Worm (Caenorhabditis elegans) whole organism, young adult: ENCODE data around the gene ugt-36.

Experiments used
- B0019.2 ChIP-seq: fragments of 200-800 bp; sonication (Bioruptor generic); conservative IDR thresholded peaks from 2 replicates; pipeline ENCODE4 v1.3.6; 2022; ENCODE audit warnings: missing genetic modification reagents, missing genetic modification characterization, missing compliant biosample characterization
- B0035.1 ChIP-seq: sonication (generic microtip); optimal IDR thresholded peaks from 2 replicates; lab custom pipeline; 2016; ENCODE audit warnings: missing genetic modification characterization, mild to moderate bottlenecking, missing compliant biosample characterization, missing genotype, missing genetic modification reagents
- C06A6.2 ChIP-seq: fragments of 200-800 bp; sonication (Bioruptor generic); conservative IDR thresholded peaks from 2 replicates; pipeline ENCODE4 v1.3.6; 2022; ENCODE audit warnings: missing genetic modification characterization, missing compliant biosample characterization
- F22D6.2 ChIP-seq: sonication (generic microtip); optimal IDR thresholded peaks from 2 replicates; lab custom pipeline; 2016; ENCODE audit warnings: mild to moderate bottlenecking, missing genetic modification characterization, missing compliant biosample characterization
- F23B12.7 ChIP-seq: sonication (generic microtip); optimal IDR thresholded peaks from 2 replicates; lab custom pipeline; 2017; ENCODE audit warnings: missing genetic modification characterization, mild to moderate bottlenecking, missing compliant biosample characterization, antibody characterized with exemption, moderate library complexity; ENCODE audit not compliant: insufficient read depth
- F33H1.4 ChIP-seq: fragments of 200-800 bp; sonication (Bioruptor generic); IDR thresholded peaks from 2 replicates; pipeline ENCODE4 v1.3.6; 2022; ENCODE audit warnings: missing genetic modification reagents, missing genetic modification characterization, missing compliant biosample characterization
- K11D2.4 ChIP-seq: fragments of 200-800 bp; sonication (Bioruptor generic); IDR thresholded peaks from 2 replicates; pipeline ENCODE4 v1.3.6; 2022; ENCODE audit warnings: missing genetic modification reagents, missing genetic modification characterization, missing compliant biosample characterization
- K12H6.12 ChIP-seq: fragments of 200-800 bp; sonication (Bioruptor generic); optimal IDR thresholded peaks from 2 replicates; lab custom pipeline; 2018; ENCODE audit warnings: mild to moderate bottlenecking, missing genetic modification characterization, missing compliant biosample characterization
- Y53F4B.3 ChIP-seq: fragments of 200-800 bp; sonication (Bioruptor generic); IDR thresholded peaks from 2 replicates; pipeline ENCODE4 v1.3.6; 2022; ENCODE audit warnings: missing genetic modification reagents, missing genetic modification characterization, missing compliant biosample characterization
- Y53G8AR.9 ChIP-seq: fragments of 200-800 bp; sonication (Bioruptor generic); conservative IDR thresholded peaks from 2 replicates; pipeline ENCODE4 v1.3.6; 2022; ENCODE audit warnings: missing genetic modification reagents, missing genetic modification characterization, missing compliant biosample characterization
- Y67H2A.10 ChIP-seq: fragments of 200-800 bp; sonication (Bioruptor generic); conservative IDR thresholded peaks from 2 replicates; pipeline ENCODE4 v1.3.6; 2022; ENCODE audit warnings: missing genetic modification reagents, missing genetic modification characterization, missing compliant biosample characterization
- aptf-2 ChIP-seq: fragments of 200-800 bp; sonication (Bioruptor generic); conservative IDR thresholded peaks from 2 replicates; pipeline ENCODE4 v1.3.6; 2022; ENCODE audit warnings: missing genetic modification reagents, missing genetic modification characterization, missing compliant biosample characterization
- bed-2 ChIP-seq: fragments of 200-800 bp; sonication (Bioruptor generic); IDR thresholded peaks from 2 replicates; pipeline ENCODE4 v1.3.6; 2022; ENCODE audit warnings: missing genetic modification reagents, missing genetic modification characterization, missing compliant biosample characterization
- cebp-1 ChIP-seq, 2 experiments: fragments of 200-800 bp in 1 of 2; sonication (Bioruptor generic) in 1 of 2; sonication (generic microtip) in 1 of 2; IDR thresholded peaks in 1 of 2; optimal IDR thresholded peaks in 1 of 2; 2 replicates each; pipeline versions ENCODE4 v1.3.6 to Lab custom; 2017 to 2022; ENCODE audit warnings: missing compliant biosample characterization in 2 of 2, missing genetic modification characterization in 2 of 2, mild to moderate bottlenecking in 1 of 2, missing genetic modification reagents in 1 of 2, moderate library complexity in 1 of 2
- cebp-2 ChIP-seq: fragments of 200-800 bp; sonication (Bioruptor generic); IDR thresholded peaks from 2 replicates; pipeline ENCODE4 v1.3.6; 2022; ENCODE audit warnings: missing genetic modification characterization, missing compliant biosample characterization
- dpff-1 ChIP-seq: sonication (generic microtip); optimal IDR thresholded peaks from 2 replicates; lab custom pipeline; 2017; ENCODE audit warnings: mild to moderate bottlenecking, missing genetic modification characterization, missing compliant biosample characterization
- efl-1 ChIP-seq: fragments of 150-350 bp; optimal IDR thresholded peaks from 2 replicates; lab custom pipeline; 2014; ENCODE audit warnings: missing biosample characterization, missing genetic modification reagents, missing genetic modification characterization
- gei-17 ChIP-seq: fragments of 200-800 bp; sonication (Bioruptor generic); optimal IDR thresholded peaks from 2 replicates; lab custom pipeline; 2018; ENCODE audit warnings: mild to moderate bottlenecking, missing genetic modification characterization, missing compliant biosample characterization
- lag-1 ChIP-seq: fragments of 200-800 bp; sonication (Bioruptor generic); IDR thresholded peaks from 2 replicates; pipeline ENCODE4 v1.3.6; 2022; ENCODE audit warnings: missing genetic modification reagents, missing genetic modification characterization, missing compliant biosample characterization
- lin-26 ChIP-seq: fragments of 200-800 bp; sonication (Bioruptor generic); IDR thresholded peaks from 2 replicates; pipeline ENCODE4 v1.3.6; 2022; ENCODE audit warnings: missing genetic modification reagents, missing genetic modification characterization, missing compliant biosample characterization
- lin-40 ChIP-seq: sonication (generic microtip); optimal IDR thresholded peaks from 2 replicates; lab custom pipeline; 2016; ENCODE audit warnings: missing genetic modification characterization, mild to moderate bottlenecking, missing compliant biosample characterization, missing genotype, missing genetic modification reagents
- lsl-1 ChIP-seq: fragments of 200-800 bp; sonication (Bioruptor generic); optimal IDR thresholded peaks from 2 replicates; lab custom pipeline; 2018; ENCODE audit warnings: mild to moderate bottlenecking, missing genetic modification characterization, moderate library complexity, missing compliant biosample characterization
- madf-3 ChIP-seq: fragments of 200-800 bp; sonication (Bioruptor generic); IDR thresholded peaks from 2 replicates; pipeline ENCODE4 v1.3.6; 2022; ENCODE audit warnings: missing genetic modification reagents, missing genetic modification characterization, missing compliant biosample characterization
- nfya-2 ChIP-seq: fragments of 200-800 bp; sonication (Bioruptor generic); IDR thresholded peaks from 2 replicates; pipeline ENCODE4 v1.3.6; 2022; ENCODE audit warnings: missing genetic modification reagents, missing genetic modification characterization, missing compliant biosample characterization
- nhr-179 ChIP-seq: sonication (generic microtip); optimal IDR thresholded peaks from 2 replicates; lab custom pipeline; 2016; ENCODE audit warnings: mild to moderate bottlenecking, missing genetic modification characterization, missing compliant biosample characterization
- nhr-80 ChIP-seq: sonication (generic microtip); optimal IDR thresholded peaks from 2 replicates; lab custom pipeline; 2016; ENCODE audit warnings: missing genetic modification characterization, missing compliant biosample characterization
- rcor-1 ChIP-seq: fragments of 200-800 bp; sonication (Bioruptor generic); IDR thresholded peaks from 2 replicates; pipeline ENCODE4 v1.3.6; 2022; ENCODE audit warnings: missing genetic modification reagents, missing genetic modification characterization, missing compliant biosample characterization
- snpc-1.3 ChIP-seq: sonication (generic microtip); optimal IDR thresholded peaks from 2 replicates; lab custom pipeline; 2017; ENCODE audit warnings: missing genetic modification characterization, mild to moderate bottlenecking, missing compliant biosample characterization, antibody characterized with exemption, moderate library complexity, missing genotype, missing genetic modification reagents; ENCODE audit not compliant: insufficient read depth
- somi-1 ChIP-seq: fragments of 200-800 bp; sonication (Bioruptor generic); optimal IDR thresholded peaks from 2 replicates; lab custom pipeline; 2018; ENCODE audit warnings: mild to moderate bottlenecking, missing genetic modification characterization, missing compliant biosample characterization
- sptf-2 ChIP-seq: fragments of 200-800 bp; sonication (Bioruptor generic); optimal IDR thresholded peaks from 2 replicates; lab custom pipeline; 2018; ENCODE audit warnings: mild to moderate bottlenecking, missing genetic modification characterization, missing compliant biosample characterization
- unc-62 ChIP-seq: fragments of 150-350 bp; optimal IDR thresholded peaks from 2 replicates; lab custom pipeline; 2014; ENCODE audit warnings: missing biosample characterization, missing genetic modification reagents, missing genetic modification characterization
- xnd-1 ChIP-seq: sonication (generic microtip); optimal IDR thresholded peaks from 2 replicates; lab custom pipeline; 2016; ENCODE audit warnings: missing genotype, missing genetic modification reagents, missing genetic modification characterization, missing compliant biosample characterization
- zfh-2 ChIP-seq: fragments of 200-800 bp; sonication (Bioruptor generic); conservative IDR thresholded peaks from 2 replicates; pipeline ENCODE4 v1.3.6; 2022; ENCODE audit warnings: missing genetic modification reagents, missing genetic modification characterization, missing compliant biosample characterization
- zim-3 ChIP-seq: sonication (generic microtip); optimal IDR thresholded peaks from 2 replicates; lab custom pipeline; 2017; ENCODE audit warnings: mild to moderate bottlenecking, missing genetic modification characterization, moderate library complexity, missing compliant biosample characterization

ugt-36 gene

ce11 chrV:7163477-7164114, 3.2 kb upstream of the ugt-36 start, which contains the start of gene ugt-41:
Gene ugt-41 (minus strand): TSS chrV:7163595.
- TF ChIP-seq lag-1 (GFP tag; lab: Robert Waterston, UW) (no peak), zim-3 (no peak), rcor-1 (GFP tag; lab: Robert Waterston, UW) (no peak), F33H1.4 (GFP tag; lab: Robert Waterston, UW) (no peak), nhr-179 (no peak), lin-26 (GFP tag; lab: Robert Waterston, UW) (no peak), lin-40 (tag; lab: Kevin White, UChicago) (peak; percentile 18), nhr-80 (tag; lab: Kevin White, UChicago) (peak; percentile 42), unc-62 (peak; percentile 85), gei-17 (GFP tag; lab: Kevin White, UChicago) (no peak)

ce11 chrV:7164210-7164609, 2.6 kb upstream of the ugt-36 start, which contains the start of gene srh-83:
Gene srh-83 (plus strand): TSS chrV:7164510.
- TF ChIP-seq F23B12.7 (no peak), somi-1 (GFP tag; lab: Kevin White, UChicago) (no peak), C06A6.2 (GFP tag; lab: Robert Waterston, UW) (no peak), lsl-1 (GFP tag; lab: Kevin White, UChicago) (no peak), snpc-1.3 (no peak), F22D6.2 (tag; lab: Kevin White, UChicago) (no peak), dpff-1 (tag; lab: Kevin White, UChicago) (no peak), bed-2 (GFP tag; lab: Robert Waterston, UW) (no peak), Y53F4B.3 (no peak)

ce11 chrV:7175201-7175600, 8.4 kb downstream of the ugt-36 start, which contains the start of gene lgc-39:
Gene lgc-39 (plus strand): TSS chrV:7175501.
- TF ChIP-seq K11D2.4 (GFP tag; lab: Robert Waterston, UW), result no peak
- no peak for TF ChIP-seq F23B12.7
- TF ChIP-seq cebp-2, result no peak
- TF ChIP-seq lin-26 (GFP tag; lab: Robert Waterston, UW), result no peak
- TF ChIP-seq Y67H2A.10, result no peak
- TF ChIP-seq zfh-2, result no peak
- no peak for TF ChIP-seq aptf-2
- no peak for TF ChIP-seq B0035.1 (tag; lab: Kevin White, UChicago)
- no peak for TF ChIP-seq xnd-1 (tag; lab: Kevin White, UChicago)
- no peak for TF ChIP-seq somi-1 (GFP tag; lab: Kevin White, UChicago)
- no peak for TF ChIP-seq nfya-2 (GFP tag; lab: Robert Waterston, UW)
- no peak for TF ChIP-seq Y53G8AR.9
- TF ChIP-seq cebp-1 (GFP tag; IDR thresholded peaks at IDR 0.05; lab: Robert Waterston, UW), result no peak
- TF ChIP-seq cebp-1 (tag; optimal IDR thresholded peaks at IDR 0.05; lab: Kevin White, UChicago), result no peak
- no peak for TF ChIP-seq madf-3 (GFP tag; lab: Robert Waterston, UW)
- no peak for TF ChIP-seq nhr-80 (tag; lab: Kevin White, UChicago)
- no peak for TF ChIP-seq B0019.2 (GFP tag; lab: Robert Waterston, UW)
- TF ChIP-seq lsl-1 (GFP tag; lab: Kevin White, UChicago), result no peak
- TF ChIP-seq sptf-2 (GFP tag; lab: Kevin White, UChicago), result no peak
- TF ChIP-seq, all 124 proteins: peak for 0

- no peak for TF ChIP-seq K12H6.12 (tag; lab: Kevin White, UChicago)
- TF ChIP-seq efl-1 (GFP tag; lab: Kevin White, UChicago), result peak; percentile 3
- TF ChIP-seq, all 124 proteins: peak for 1
Measured at ce11 chrV:7178843-7179242, 12.0 kb downstream of the ugt-36 start, which contains the start of gene cpsf-2. Gene cpsf-2 (plus strand): TSS chrV:7179172.
